Worm (Caenorhabditis elegans): Measurements from ENCODE around the gene F19G12.1.

DNA sequence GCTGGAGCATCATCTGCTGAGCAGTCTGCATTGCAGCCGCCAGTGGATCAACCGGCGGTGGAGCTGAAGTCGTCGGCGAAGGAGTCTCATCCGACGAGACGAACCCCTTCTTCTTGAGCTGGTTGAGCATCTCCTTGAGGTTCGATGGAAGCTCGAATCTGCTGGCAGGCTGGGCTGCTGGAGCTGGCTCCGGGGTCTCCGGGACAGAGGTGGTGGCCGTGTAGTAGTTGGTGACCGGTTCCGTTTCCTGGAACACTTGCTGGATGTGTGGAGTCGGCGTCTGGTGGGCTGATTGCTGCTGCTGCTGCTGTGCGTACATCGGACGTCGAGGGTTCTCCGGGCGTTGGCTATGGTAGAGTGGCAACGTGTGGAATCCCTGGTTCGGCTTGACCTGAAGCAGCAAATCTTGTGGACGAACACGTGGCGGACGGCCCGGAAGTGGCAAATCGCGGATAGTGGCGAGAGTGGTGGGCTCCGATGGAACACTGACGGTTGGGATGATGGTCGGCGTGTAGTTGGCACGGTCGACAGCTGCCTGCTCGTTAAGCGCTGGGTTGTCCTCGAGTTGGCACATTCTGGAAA is 10.9 kb downstream of the F19G12.1 start:
- TF ChIP-seq elt-1 (tag; optimal IDR thresholded peaks at IDR 0.05) (no peak), alr-1 (tag; optimal IDR thresholded peaks at IDR 0.05) (no peak), snpc-4 (tag; optimal IDR thresholded peaks at IDR 0.05) (no peak), blmp-1 (tag; optimal IDR thresholded peaks at IDR 0.05; ENCODE audit: insufficient read depth) (no peak), ama-1 (optimal IDR thresholded peaks at IDR 0.05) (no peak)
